Worm (Caenorhabditis elegans) whole organism, L1 larva: Measurements from ENCODE around the gene sprr-2.

Experiments
- C04F5.9 ChIP-seq: sonication (generic microtip); optimal IDR thresholded peaks from 2 replicates; lab custom pipeline; 2016; ENCODE audit warnings: missing genetic modification characterization, missing compliant biosample characterization
- C16A3.4 ChIP-seq: fragments of 150-350 bp; optimal IDR thresholded peaks from 2 replicates; lab custom pipeline; 2014; ENCODE audit warnings: missing biosample characterization, missing genetic modification characterization
- Y116A8C.19 ChIP-seq: sonication (generic microtip); optimal IDR thresholded peaks from 2 replicates; lab custom pipeline; 2016; ENCODE audit warnings: missing compliant biosample characterization, missing genetic modification characterization, borderline replicate concordance
- aha-1 ChIP-seq: fragments of 150-350 bp; optimal IDR thresholded peaks from 2 replicates; lab custom pipeline; 2014; ENCODE audit warnings: missing biosample characterization, missing genetic modification characterization
- aly-2 ChIP-seq: fragments of 150-350 bp; optimal IDR thresholded peaks from 2 replicates; lab custom pipeline; 2014; ENCODE audit warnings: missing biosample characterization, missing genetic modification characterization
- blmp-1 ChIP-seq: fragments of 150-350 bp; optimal IDR thresholded peaks from 2 replicates; lab custom pipeline; 2014; ENCODE audit warnings: missing biosample characterization, missing genetic modification characterization
- ceh-82 ChIP-seq, 3 experiments: fragments of 150-350 bp in 1 of 3; sonication (generic microtip) in 2 of 3; optimal IDR thresholded peaks; 2 replicates each; lab custom pipeline; 2014 to 2017; ENCODE audit warnings: missing biosample characterization in 3 of 3, missing genetic modification characterization in 3 of 3
- dpl-1 ChIP-seq, 3 experiments: fragments of 150-350 bp in 2 of 3; sonication (generic microtip) in 1 of 3; optimal IDR thresholded peaks; 2 replicates each; lab custom pipeline; 2014 to 2017; ENCODE audit warnings: missing biosample characterization in 3 of 3, missing genetic modification characterization in 3 of 3, missing genetic modification reagents in 3 of 3
- dsc-1 ChIP-seq: sonication (generic microtip); optimal IDR thresholded peaks from 2 replicates; lab custom pipeline; 2016; ENCODE audit warnings: mild to moderate bottlenecking, missing genetic modification characterization, missing compliant biosample characterization
- efl-1 ChIP-seq, 4 experiments: fragments of 150-350 bp; optimal IDR thresholded peaks in 3 of 4; peaks in 1 of 4; 1 replicate in 1 of 4; 2 replicates in 3 of 4; lab custom pipeline; 2014; ENCODE audit warnings: missing biosample characterization in 2 of 4, missing genetic modification characterization in 2 of 4, missing genetic modification reagents in 2 of 4
- efl-3 ChIP-seq: fragments of 200-800 bp; sonication (Bioruptor generic); optimal IDR thresholded peaks from 2 replicates; lab custom pipeline; 2018; ENCODE audit warnings: mild to moderate bottlenecking, missing genetic modification characterization, missing compliant biosample characterization
- egl-13 ChIP-seq: sonication (generic microtip); optimal IDR thresholded peaks from 2 replicates; lab custom pipeline; 2016; ENCODE audit warnings: missing genotype, missing genetic modification reagents, missing genetic modification characterization, missing compliant biosample characterization
- egl-27 ChIP-seq, 2 experiments: fragments of 150-350 bp in 1 of 2; sonication (generic microtip); optimal IDR thresholded peaks; 3 replicates each; lab custom pipeline; 2017 to 2018; ENCODE audit warnings: missing biosample characterization in 2 of 2, missing genetic modification characterization in 2 of 2, missing genetic modification reagents in 2 of 2
- elt-2 ChIP-seq: sonication (generic microtip); optimal IDR thresholded peaks from 2 replicates; lab custom pipeline; 2016; ENCODE audit warnings: missing genetic modification characterization, mild to moderate bottlenecking, inconsistent platforms, missing compliant biosample characterization, missing genetic modification reagents
- elt-3 ChIP-seq, 6 experiments: fragments of 150-350 bp in 1 of 6; sonication (generic microtip); optimal IDR thresholded peaks; 2 replicates each; lab custom pipeline; 2017 to 2018; ENCODE audit warnings: missing biosample characterization in 6 of 6, missing genetic modification characterization in 6 of 6, inconsistent platforms in 1 of 6
- fkh-8 ChIP-seq: sonication (generic microtip); optimal IDR thresholded peaks from 2 replicates; lab custom pipeline; 2016; ENCODE audit warnings: mild to moderate bottlenecking, missing genetic modification characterization, missing compliant biosample characterization
- grh-1 ChIP-seq: fragments of 200-800 bp; sonication (Bioruptor generic); IDR thresholded peaks from 2 replicates; pipeline ENCODE4 v1.3.6; 2022; ENCODE audit warnings: missing genetic modification reagents, missing genetic modification characterization, missing compliant biosample characterization
- hlh-4 ChIP-seq: sonication (generic microtip); optimal IDR thresholded peaks from 2 replicates; lab custom pipeline; 2016; ENCODE audit warnings: mild to moderate bottlenecking, missing genetic modification characterization, missing compliant biosample characterization
- irx-1 ChIP-seq: sonication (generic microtip); optimal IDR thresholded peaks from 2 replicates; lab custom pipeline; 2016; ENCODE audit warnings: missing genetic modification characterization, missing compliant biosample characterization
- isw-1 ChIP-seq: fragments of 200-800 bp; sonication (Bioruptor generic); IDR thresholded peaks from 2 replicates; pipeline ENCODE4 v1.3.6; 2022; ENCODE audit warnings: missing genetic modification characterization, missing compliant biosample characterization
- jun-1 ChIP-seq: fragments of 150-350 bp; optimal IDR thresholded peaks from 2 replicates; lab custom pipeline; 2014; ENCODE audit warnings: missing biosample characterization, missing genetic modification reagents, missing genetic modification characterization
- lin-14 ChIP-seq: fragments of 200-800 bp; sonication (Bioruptor generic); optimal IDR thresholded peaks from 2 replicates; lab custom pipeline; 2018; ENCODE audit warnings: mild to moderate bottlenecking, missing genetic modification characterization, moderate library complexity, missing compliant biosample characterization
- lin-15B ChIP-seq: fragments of 150-350 bp; sonication (generic microtip); optimal IDR thresholded peaks from 3 replicates; lab custom pipeline; 2014; ENCODE audit warnings: missing biosample characterization, missing genetic modification characterization
- lin-35 ChIP-seq, 2 experiments: fragments of 150-350 bp; optimal IDR thresholded peaks; 2 replicates each; lab custom pipeline; 2014; ENCODE audit warnings: missing biosample characterization in 2 of 2, missing genetic modification characterization in 2 of 2, missing genetic modification reagents in 2 of 2
- lir-3 ChIP-seq: sonication (generic microtip); optimal IDR thresholded peaks from 2 replicates; lab custom pipeline; 2016; ENCODE audit warnings: mild to moderate bottlenecking, missing genetic modification characterization, moderate library complexity, missing compliant biosample characterization; ENCODE audit not compliant: poor library complexity
- lsy-2 ChIP-seq, 2 experiments: fragments of 150-350 bp; optimal IDR thresholded peaks; 2 replicates each; lab custom pipeline; 2014; ENCODE audit warnings: missing biosample characterization in 2 of 2, missing genetic modification characterization in 2 of 2
- mab-9 ChIP-seq: fragments of 200-800 bp; sonication (Bioruptor generic); IDR thresholded peaks from 2 replicates; pipeline ENCODE4 v1.3.6; 2022; ENCODE audit warnings: missing genetic modification reagents, missing genetic modification characterization, missing compliant biosample characterization
- mdl-1 ChIP-seq, 2 experiments: fragments of 150-350 bp; optimal IDR thresholded peaks; 2 replicates each; lab custom pipeline; 2014 to 2017; ENCODE audit warnings: missing biosample characterization in 2 of 2, missing genetic modification characterization in 2 of 2, inconsistent platforms in 1 of 2
- mep-1 ChIP-seq: fragments of 150-350 bp; optimal IDR thresholded peaks from 2 replicates; lab custom pipeline; 2014; ENCODE audit warnings: missing biosample characterization, missing genetic modification characterization
- nhr-19 ChIP-seq: fragments of 200-800 bp; sonication (Bioruptor generic); conservative IDR thresholded peaks from 2 replicates; pipeline ENCODE4 v1.3.6; 2022; ENCODE audit warnings: missing genetic modification characterization, missing compliant biosample characterization
- nhr-20 ChIP-seq: sonication (generic microtip); optimal IDR thresholded peaks from 2 replicates; lab custom pipeline; 2016; ENCODE audit warnings: mild to moderate bottlenecking, missing genetic modification characterization, missing compliant biosample characterization
- nhr-237 ChIP-seq: fragments of 150-350 bp; optimal IDR thresholded peaks from 2 replicates; lab custom pipeline; 2014; ENCODE audit warnings: missing biosample characterization, missing genetic modification characterization
- nhr-47 ChIP-seq: sonication (generic microtip); optimal IDR thresholded peaks from 2 replicates; lab custom pipeline; 2016; ENCODE audit warnings: mild to moderate bottlenecking, missing genetic modification characterization, moderate library complexity, missing compliant biosample characterization
- nhr-71 ChIP-seq: sonication (generic microtip); optimal IDR thresholded peaks from 2 replicates; lab custom pipeline; 2016; ENCODE audit warnings: mild to moderate bottlenecking, missing genetic modification characterization, moderate library complexity, missing compliant biosample characterization
- nhr-76 ChIP-seq: sonication (generic microtip); optimal IDR thresholded peaks from 2 replicates; lab custom pipeline; 2017; ENCODE audit warnings: missing biosample characterization, missing genetic modification characterization
- nhr-85 ChIP-seq: sonication (generic microtip); peaks from one replicate; lab custom pipeline; 2016; ENCODE audit warnings: missing genetic modification characterization, inconsistent platforms, missing compliant biosample characterization
- nhr-90 ChIP-seq: sonication (generic microtip); optimal IDR thresholded peaks from 2 replicates; lab custom pipeline; 2016; ENCODE audit warnings: mild to moderate bottlenecking, missing genetic modification characterization, missing compliant biosample characterization; ENCODE audit not compliant: poor library complexity
- pag-3 ChIP-seq: sonication (generic microtip); optimal IDR thresholded peaks from 2 replicates; lab custom pipeline; 2017; ENCODE audit warnings: missing genetic modification characterization, mild to moderate bottlenecking, missing compliant biosample characterization, antibody characterized with exemption, borderline replicate concordance; ENCODE audit not compliant: insufficient read depth
- pqm-1 ChIP-seq: sonication (generic microtip); optimal IDR thresholded peaks from 3 replicates; lab custom pipeline; 2017; ENCODE audit warnings: missing biosample characterization, missing genetic modification characterization
- skn-1 ChIP-seq: fragments of 150-350 bp; optimal IDR thresholded peaks from 2 replicates; lab custom pipeline; 2014; ENCODE audit warnings: missing biosample characterization, missing genetic modification characterization
- snu-23 ChIP-seq: sonication (generic microtip); optimal IDR thresholded peaks from 2 replicates; lab custom pipeline; 2016; ENCODE audit warnings: missing genetic modification characterization, missing compliant biosample characterization
- swsn-7 ChIP-seq: sonication (generic microtip); optimal IDR thresholded peaks from 2 replicates; lab custom pipeline; 2016; ENCODE audit warnings: missing genetic modification characterization, missing compliant biosample characterization
- tbx-2 ChIP-seq: sonication (generic microtip); optimal IDR thresholded peaks from 2 replicates; lab custom pipeline; 2016; ENCODE audit warnings: missing genetic modification characterization, missing compliant biosample characterization
- unc-86 ChIP-seq: sonication (generic microtip); optimal IDR thresholded peaks from 2 replicates; lab custom pipeline; 2016; ENCODE audit warnings: missing genetic modification characterization, missing compliant biosample characterization
- xbp-1 ChIP-seq: sonication (generic microtip); optimal IDR thresholded peaks from 2 replicates; lab custom pipeline; 2016; ENCODE audit warnings: missing genetic modification characterization, missing compliant biosample characterization
- zip-4 ChIP-seq: fragments of 200-800 bp; sonication (Bioruptor generic); optimal IDR thresholded peaks from 2 replicates; lab custom pipeline; 2018; ENCODE audit warnings: mild to moderate bottlenecking, missing genetic modification characterization, moderate library complexity, missing compliant biosample characterization
- ztf-11 ChIP-seq, 2 experiments: sonication (generic microtip); optimal IDR thresholded peaks; 2 replicates each; lab custom pipeline; 2016 to 2017; ENCODE audit warnings: missing genetic modification characterization in 2 of 2, missing biosample characterization in 1 of 2, missing compliant biosample characterization in 1 of 2
- ztf-4 ChIP-seq: fragments of 150-350 bp; optimal IDR thresholded peaks from 2 replicates; lab custom pipeline; 2014; ENCODE audit warnings: missing biosample characterization, missing genetic modification characterization

sprr-2 gene

ce11 chrX:14819495-14819894 lies 26.2 kb downstream of the sprr-2 start:
- TF ChIP-seq ztf-4: peak; percentile 25
- TF ChIP-seq grh-1: peak; percentile 67
- peak; percentile 30 for TF ChIP-seq zip-4
- no peak for TF ChIP-seq unc-86
- no peak for TF ChIP-seq tbx-2
- peak; percentile 31 for TF ChIP-seq blmp-1 (tag; lab: Kevin White, UChicago)
- TF ChIP-seq, all 84 proteins: peak for 4

DNA sequence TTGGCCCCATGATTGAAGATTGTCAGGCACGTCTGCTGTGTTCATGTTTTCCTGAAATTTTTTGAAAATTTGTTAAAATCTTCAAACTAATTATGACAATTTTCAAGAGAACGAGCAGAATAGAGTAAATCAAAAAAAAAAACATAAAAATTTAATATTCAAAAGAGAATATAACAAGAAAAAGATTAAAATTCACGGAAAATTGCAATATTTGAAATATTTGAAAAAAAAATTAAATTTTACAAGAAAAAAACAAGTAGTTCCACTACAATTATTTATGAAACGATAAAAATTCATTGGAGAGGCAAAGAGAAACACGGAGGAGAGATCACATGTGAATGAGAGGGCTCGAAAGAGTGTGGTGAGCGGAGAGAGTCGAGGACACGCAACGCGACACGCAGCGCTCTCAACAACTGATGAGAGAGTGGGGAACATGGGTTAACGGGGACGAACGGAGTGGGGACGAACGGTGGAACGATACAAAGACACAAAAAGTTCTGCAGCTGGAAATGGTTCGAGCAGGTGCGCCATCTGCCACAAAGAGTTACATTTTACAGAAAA lies 31.3 kb downstream of the sprr-2 start, which contains the start of gene mbk-1:
TSS of gene mbk-1 (minus strand) at position 51 of the 561 bp plus-strand sequence.
- TF ChIP-seq nhr-90: peak; percentile 54
- TF ChIP-seq xbp-1 (tag; lab: Kevin White, UChicago): peak; percentile 31
- peak; percentile 40 for TF ChIP-seq fkh-8
- TF ChIP-seq isw-1 (GFP tag; lab: Robert Waterston, UW): no peak
- peak; percentile 85 for TF ChIP-seq nhr-71 (tag; lab: Kevin White, UChicago)
- no peak for TF ChIP-seq pag-3 (tag; lab: Kevin White, UChicago)
- peak in 2 of 6 experiments; percentile 5 to 13 for TF ChIP-seq elt-3 (tag; optimal IDR thresholded peaks at IDR 0.05; lab: Kevin White, UChicago)
- no peak for TF ChIP-seq ztf-4
- TF ChIP-seq grh-1: peak; percentile 40
- TF ChIP-seq C16A3.4: peak; percentile 60
- peak; percentile 97 for TF ChIP-seq lin-14
- TF ChIP-seq nhr-47 (tag; lab: Kevin White, UChicago): peak; percentile 73
- TF ChIP-seq nhr-237 (tag; lab: Kevin White, UChicago): no peak
- peak; percentile 47 for TF ChIP-seq nhr-19 (GFP tag; lab: Robert Waterston, UW)
- peak in 1 of 2 experiments; percentile 75 for TF ChIP-seq mdl-1 (tag; optimal IDR thresholded peaks at IDR 0.05; lab: Kevin White, UChicago)
- no peak for TF ChIP-seq C04F5.9 (tag; lab: Kevin White, UChicago)
- no peak for TF ChIP-seq aha-1 (tag; lab: Kevin White, UChicago)
- no peak for TF ChIP-seq efl-3 (GFP tag; lab: Kevin White, UChicago)
- TF ChIP-seq nhr-85 (tag; lab: Kevin White, UChicago): peak; percentile 74
- peak in 2 of 3 experiments; percentile 28 to 41 for TF ChIP-seq dpl-1 (GFP tag; optimal IDR thresholded peaks at IDR 0.05; lab: Kevin White, UChicago)
- TF ChIP-seq dsc-1: peak; percentile 51
- TF ChIP-seq blmp-1 (tag; lab: Kevin White, UChicago): peak; percentile 35
- TF ChIP-seq nhr-76 (tag; lab: Kevin White, UChicago): no peak
- peak in 1 of 2 experiments; percentile 11 for TF ChIP-seq ztf-11 (tag; optimal IDR thresholded peaks at IDR 0.05; lab: Kevin White, UChicago)
- TF ChIP-seq ceh-82 (tag; optimal IDR thresholded peaks at IDR 0.05; lab: Kevin White, UChicago): peak in 2 of 3 experiments; percentile 11 to 59
- TF ChIP-seq skn-1 (tag; lab: Kevin White, UChicago): peak; percentile 53
- TF ChIP-seq nhr-20 (tag; lab: Kevin White, UChicago): peak; percentile 83
- TF ChIP-seq egl-13 (tag; lab: Kevin White, UChicago): peak; percentile 57
- no peak for TF ChIP-seq hlh-4 (tag; lab: Kevin White, UChicago)
- no peak for TF ChIP-seq zip-4
- peak; percentile 76 for TF ChIP-seq swsn-7 (tag; lab: Kevin White, UChicago)
- TF ChIP-seq efl-1 (optimal IDR thresholded peaks at IDR 0.05; lab: Kevin White, UChicago): peak; percentile 39 to 74
- peak; percentile 10 to 35 for TF ChIP-seq efl-1 (GFP tag; optimal IDR thresholded peaks at IDR 0.05 in 1 of 2; lab: Kevin White, UChicago)
- peak; percentile 39 for TF ChIP-seq irx-1 (tag; lab: Kevin White, UChicago)
- TF ChIP-seq Y116A8C.19: no peak
- no peak for TF ChIP-seq pqm-1 (tag; lab: Kevin White, UChicago)
- peak; percentile 56 for TF ChIP-seq elt-2
- no peak for TF ChIP-seq lir-3
- peak; percentile 60 for TF ChIP-seq tbx-2
- peak; percentile 83 for TF ChIP-seq mep-1 (tag; lab: Kevin White, UChicago)
- TF ChIP-seq egl-27 (tag; optimal IDR thresholded peaks at IDR 0.05; lab: Kevin White, UChicago): peak in 1 of 2 experiments; percentile 7
- TF ChIP-seq snu-23 (GFP tag; lab: Kevin White, UChicago): peak; percentile 83
- no peak for TF ChIP-seq aly-2
- no peak for TF ChIP-seq mab-9
- peak; percentile 17 for TF ChIP-seq jun-1
- TF ChIP-seq unc-86: peak; percentile 43
- TF ChIP-seq lin-35 (GFP tag; optimal IDR thresholded peaks at IDR 0.05; lab: Kevin White, UChicago): peak; percentile 16 to 69
- no peak for TF ChIP-seq lin-15B (tag; lab: Kevin White, UChicago)
- TF ChIP-seq lsy-2 (tag; optimal IDR thresholded peaks at IDR 0.05; lab: Kevin White, UChicago): peak; percentile 48 to 76
- TF ChIP-seq, all 84 proteins: peak for 32
